Fruit fly (Drosophila melanogaster) whole organism, embryonic: ENCODE measurements around the gene CG14424.

Source experiments
- Atf6 ChIP-seq: fragments of 200-800 bp; sonication (Bioruptor generic); IDR thresholded peaks from 2 replicates; pipeline ENCODE4 v1.3.6; 2022; ENCODE audit warnings: missing biosample characterization, missing genetic modification characterization
- CG10565 ChIP-seq: fragments of 200-800 bp; sonication (Bioruptor generic); optimal IDR thresholded peaks from 3 replicates; lab custom pipeline; 2016; ENCODE audit warnings: missing biosample characterization, mild to moderate bottlenecking, missing genetic modification characterization
- CG11247 ChIP-seq: fragments of 200-800 bp; sonication (Bioruptor generic); IDR thresholded peaks from 2 replicates; pipeline ENCODE4 v1.3.6; 2022; ENCODE audit warnings: missing biosample characterization, missing genetic modification characterization
- CG12071 ChIP-seq: fragments of 200-800 bp; sonication (Bioruptor generic); optimal IDR thresholded peaks from 3 replicates; lab custom pipeline; 2018; ENCODE audit warnings: missing biosample characterization, mild to moderate bottlenecking, missing genetic modification characterization
- CG12219 ChIP-seq: fragments of 200-800 bp; sonication (Bioruptor generic); optimal IDR thresholded peaks from 3 replicates; lab custom pipeline; 2018; ENCODE audit warnings: missing biosample characterization, mild to moderate bottlenecking, missing genetic modification characterization
- CG12299 ChIP-seq: fragments of 200-800 bp; sonication (Bioruptor generic); optimal IDR thresholded peaks from 2 replicates; lab custom pipeline; 2018; ENCODE audit warnings: missing biosample characterization, mild to moderate bottlenecking, missing genetic modification characterization
- CG12942 ChIP-seq: fragments of 200-800 bp; sonication (Bioruptor generic); optimal IDR thresholded peaks from 3 replicates; lab custom pipeline; 2016; ENCODE audit warnings: missing biosample characterization, missing genetic modification characterization
- CG13123 ChIP-seq: fragments of 200-800 bp; sonication (Bioruptor generic); optimal IDR thresholded peaks from 2 replicates; lab custom pipeline; 2016; ENCODE audit warnings: missing biosample characterization, missing genetic modification characterization
- CG13624 ChIP-seq: fragments of 200-800 bp; sonication (Bioruptor generic); optimal IDR thresholded peaks from 2 replicates; lab custom pipeline; 2016; ENCODE audit warnings: missing biosample characterization, missing genetic modification characterization
- CG15011 ChIP-seq: fragments of 200-800 bp; sonication (Bioruptor generic); optimal IDR thresholded peaks from 3 replicates; lab custom pipeline; 2018; ENCODE audit warnings: missing biosample characterization, mild to moderate bottlenecking, missing genetic modification characterization
- CG1603 ChIP-seq: fragments of 200-800 bp; sonication (Bioruptor generic); optimal IDR thresholded peaks from 2 replicates; lab custom pipeline; 2019; ENCODE audit warnings: missing biosample characterization, mild to moderate bottlenecking, missing genetic modification characterization, moderate library complexity
- CG16863 ChIP-seq: fragments of 200-800 bp; sonication (Bioruptor generic); optimal IDR thresholded peaks from 3 replicates; lab custom pipeline; 2016; ENCODE audit warnings: missing biosample characterization, missing genetic modification characterization
- CG17186 ChIP-seq: fragments of 200-800 bp; sonication (Bioruptor generic); optimal IDR thresholded peaks from 3 replicates; lab custom pipeline; 2017; ENCODE audit warnings: missing biosample characterization, missing genetic modification reagents, missing genetic modification characterization
- CG17568 ChIP-seq: fragments of 200-800 bp; sonication (Bioruptor generic); optimal IDR thresholded peaks from 2 replicates; lab custom pipeline; 2018; ENCODE audit warnings: missing biosample characterization, mild to moderate bottlenecking, missing genetic modification characterization, moderate library complexity
- CG18262 ChIP-seq: fragments of 200-800 bp; optimal IDR thresholded peaks from 3 replicates; lab custom pipeline; 2019; ENCODE audit warnings: missing biosample characterization, mild to moderate bottlenecking, missing genetic modification characterization, moderate library complexity
- CG18619 ChIP-seq: fragments of 200-800 bp; sonication (Bioruptor generic); optimal IDR thresholded peaks from 3 replicates; lab custom pipeline; 2017; ENCODE audit warnings: missing biosample characterization, mild to moderate bottlenecking, missing genetic modification characterization
- CG18764 ChIP-seq: fragments of 200-800 bp; sonication (Bioruptor generic); optimal IDR thresholded peaks from 3 replicates; lab custom pipeline; 2016; ENCODE audit warnings: missing biosample characterization, missing genetic modification characterization
- CG2116 ChIP-seq: fragments of 200-800 bp; sonication (Bioruptor generic); optimal IDR thresholded peaks from 3 replicates; lab custom pipeline; 2018; ENCODE audit warnings: missing biosample characterization, mild to moderate bottlenecking, missing genetic modification characterization
- CG2129 ChIP-seq: fragments of 200-800 bp; sonication (Bioruptor generic); IDR thresholded peaks from 2 replicates; pipeline ENCODE4 v1.3.6; 2022; ENCODE audit warnings: missing biosample characterization, missing genetic modification characterization; ENCODE audit not compliant: partially characterized antibody
- CG31365 ChIP-seq: fragments of 200-800 bp; sonication (Bioruptor generic); optimal IDR thresholded peaks from 2 replicates; lab custom pipeline; 2018; ENCODE audit warnings: missing biosample characterization, mild to moderate bottlenecking, missing genetic modification characterization
- CG33213 ChIP-seq: fragments of 200-800 bp; sonication (Bioruptor generic); optimal IDR thresholded peaks from 3 replicates; lab custom pipeline; 2016; ENCODE audit warnings: missing biosample characterization, missing genetic modification characterization
- CG34422 ChIP-seq: fragments of 200-800 bp; sonication (Bioruptor generic); IDR thresholded peaks from 3 replicates; pipeline ENCODE4 v1.3.6; 2022; ENCODE audit warnings: missing biosample characterization, missing genetic modification characterization
- CG3995 ChIP-seq: fragments of 200-800 bp; sonication (Bioruptor generic); optimal IDR thresholded peaks from 3 replicates; lab custom pipeline; 2016; ENCODE audit warnings: missing biosample characterization, missing genetic modification characterization
- CG8290 ChIP-seq, 3 experiments: fragments of 200-800 bp; sonication (Bioruptor generic); optimal IDR thresholded peaks; 2 replicates each; lab custom pipeline; 2016 to 2019; ENCODE audit warnings: missing biosample characterization in 3 of 3, missing genetic modification characterization in 3 of 3, mild to moderate bottlenecking in 2 of 3, moderate library complexity in 1 of 3
- CG9817 ChIP-seq: fragments of 200-800 bp; sonication (Bioruptor generic); optimal IDR thresholded peaks from 2 replicates; lab custom pipeline; 2018; ENCODE audit warnings: missing biosample characterization, mild to moderate bottlenecking, missing genetic modification characterization, moderate library complexity
- Dref ChIP-seq: fragments of 200-800 bp; sonication (Bioruptor generic); IDR thresholded peaks from 2 replicates; pipeline ENCODE4 v1.3.6; 2022; ENCODE audit warnings: missing biosample characterization, missing genetic modification characterization
- E2f2 ChIP-seq: fragments of 200-800 bp; sonication (Bioruptor generic); IDR thresholded peaks from 2 replicates; pipeline ENCODE4 v1.3.6; 2022; ENCODE audit warnings: missing biosample characterization, missing genetic modification characterization
- Hr51 ChIP-seq, 2 experiments: fragments of 200-800 bp; sonication (Bioruptor generic); optimal IDR thresholded peaks; 2 replicates in 1 of 2; 3 replicates in 1 of 2; lab custom pipeline; 2016 to 2018; ENCODE audit warnings: missing biosample characterization in 2 of 2, missing genetic modification characterization in 2 of 2, mild to moderate bottlenecking in 1 of 2, moderate library complexity in 1 of 2
- MESR4 ChIP-seq: fragments of 200-800 bp; sonication (Bioruptor generic); optimal IDR thresholded peaks from 2 replicates; lab custom pipeline; 2018; ENCODE audit warnings: missing biosample characterization, mild to moderate bottlenecking, missing genetic modification characterization, moderate library complexity
- Med ChIP-seq: fragments of 200-800 bp; sonication (Bioruptor generic); peaks from one replicate; lab custom pipeline; 2016; ENCODE audit warnings: missing biosample characterization, missing genetic modification characterization, mild to moderate bottlenecking, inconsistent platforms, moderate library complexity
- Mes4 ChIP-seq: fragments of 200-800 bp; sonication (Bioruptor generic); optimal IDR thresholded peaks from 2 replicates; lab custom pipeline; 2016; ENCODE audit warnings: missing biosample characterization, missing genetic modification characterization
- ara ChIP-seq: fragments of 200-800 bp; sonication (Bioruptor generic); IDR thresholded peaks from 2 replicates; pipeline ENCODE4 v1.3.6; 2022; ENCODE audit warnings: missing biosample characterization, missing genetic modification characterization
- bsh ChIP-seq, 2 experiments: fragments of 200-800 bp; sonication (Bioruptor generic); optimal IDR thresholded peaks; 2 replicates each; lab custom pipeline; 2017 to 2018; ENCODE audit warnings: mild to moderate bottlenecking in 2 of 2, missing biosample characterization in 2 of 2, missing genetic modification characterization in 2 of 2, moderate library complexity in 1 of 2
- btn ChIP-seq: fragments of 200-800 bp; sonication (Bioruptor generic); optimal IDR thresholded peaks from 2 replicates; lab custom pipeline; 2016; ENCODE audit warnings: missing biosample characterization, missing genetic modification characterization
- chm ChIP-seq: fragments of 200-800 bp; sonication (Bioruptor generic); IDR thresholded peaks from 2 replicates; pipeline ENCODE4 v1.3.6; 2022; ENCODE audit warnings: missing biosample characterization, missing genetic modification characterization
- crp ChIP-seq, 2 experiments: fragments of 200-800 bp; sonication (Bioruptor generic); optimal IDR thresholded peaks; 2 replicates in 1 of 2; 3 replicates in 1 of 2; lab custom pipeline; 2017; ENCODE audit warnings: missing biosample characterization in 2 of 2, missing genetic modification characterization in 2 of 2, mild to moderate bottlenecking in 1 of 2, moderate library complexity in 1 of 2
- gfzf ChIP-seq: fragments of 200-800 bp; sonication (Bioruptor generic); optimal IDR thresholded peaks from 2 replicates; lab custom pipeline; 2016; ENCODE audit warnings: missing biosample characterization, mild to moderate bottlenecking, missing genetic modification characterization, moderate library complexity
- gsb ChIP-seq: fragments of 200-800 bp; sonication (Bioruptor generic); IDR thresholded peaks from 2 replicates; pipeline ENCODE4 v1.3.6; 2022; ENCODE audit warnings: missing biosample characterization, missing genetic modification characterization
- ken ChIP-seq: fragments of 200-800 bp; sonication (Bioruptor generic); IDR thresholded peaks from 3 replicates; pipeline ENCODE4 v1.3.6; 2022; ENCODE audit warnings: missing biosample characterization, missing genetic modification characterization
- kni ChIP-seq: fragments of 200-800 bp; sonication (Bioruptor generic); optimal IDR thresholded peaks from 3 replicates; lab custom pipeline; 2017; ENCODE audit warnings: mild to moderate bottlenecking, missing biosample characterization, missing genetic modification reagents, missing genetic modification characterization
- lov ChIP-seq, 2 experiments: fragments of 200-800 bp in 1 of 2; fragments of >200 bp in 1 of 2; sonication (Bioruptor generic) in 1 of 2; IDR thresholded peaks in 1 of 2; optimal IDR thresholded peaks in 1 of 2; 2 replicates in 1 of 2; 3 replicates in 1 of 2; pipeline versions ENCODE4 v1.3.6 to Lab custom; 2017 to 2022; ENCODE audit warnings: missing biosample characterization in 1 of 2, missing genetic modification characterization in 1 of 2
- mam ChIP-seq: fragments of 200-800 bp; sonication (Bioruptor generic); optimal IDR thresholded peaks from 3 replicates; lab custom pipeline; 2016; ENCODE audit warnings: missing biosample characterization, missing genetic modification characterization
- nmo ChIP-seq: fragments of 200-800 bp; sonication (Bioruptor generic); optimal IDR thresholded peaks from 2 replicates; lab custom pipeline; 2018; ENCODE audit warnings: missing biosample characterization, mild to moderate bottlenecking, missing genetic modification characterization, moderate library complexity
- peb ChIP-seq: fragments of 200-800 bp; sonication (Bioruptor generic); IDR thresholded peaks from 2 replicates; pipeline ENCODE4 v1.3.6; 2022; ENCODE audit warnings: missing biosample characterization, missing genetic modification characterization
- rib ChIP-seq: fragments of 200-800 bp; sonication (Bioruptor generic); IDR thresholded peaks from 2 replicates; pipeline ENCODE4 v1.3.6; 2022; ENCODE audit warnings: missing biosample characterization, missing genetic modification characterization
- sim ChIP-seq: fragments of 200-800 bp; sonication (Bioruptor generic); IDR thresholded peaks from 2 replicates; pipeline ENCODE4 v1.3.6; 2022; ENCODE audit warnings: missing biosample characterization, missing genetic modification characterization
- sima ChIP-seq: fragments of 200-800 bp; sonication (Bioruptor generic); optimal IDR thresholded peaks from 2 replicates; lab custom pipeline; 2016; ENCODE audit warnings: missing biosample characterization, missing genetic modification characterization
- sqz ChIP-seq: fragments of 200-800 bp; sonication (Bioruptor generic); optimal IDR thresholded peaks from 3 replicates; lab custom pipeline; 2018; ENCODE audit warnings: missing biosample characterization, mild to moderate bottlenecking, missing genetic modification characterization
- ssp ChIP-seq: fragments of 200-800 bp; sonication (Bioruptor generic); IDR thresholded peaks from 2 replicates; pipeline ENCODE4 v1.3.6; 2022; ENCODE audit warnings: missing biosample characterization, missing genetic modification characterization
- zen2 ChIP-seq: fragments of 200-800 bp; sonication (Bioruptor generic); IDR thresholded peaks from 3 replicates; pipeline ENCODE4 v1.3.6; 2022; ENCODE audit warnings: missing biosample characterization, missing genetic modification characterization; ENCODE audit not compliant: partially characterized antibody

Gene CG14424

DNA sequence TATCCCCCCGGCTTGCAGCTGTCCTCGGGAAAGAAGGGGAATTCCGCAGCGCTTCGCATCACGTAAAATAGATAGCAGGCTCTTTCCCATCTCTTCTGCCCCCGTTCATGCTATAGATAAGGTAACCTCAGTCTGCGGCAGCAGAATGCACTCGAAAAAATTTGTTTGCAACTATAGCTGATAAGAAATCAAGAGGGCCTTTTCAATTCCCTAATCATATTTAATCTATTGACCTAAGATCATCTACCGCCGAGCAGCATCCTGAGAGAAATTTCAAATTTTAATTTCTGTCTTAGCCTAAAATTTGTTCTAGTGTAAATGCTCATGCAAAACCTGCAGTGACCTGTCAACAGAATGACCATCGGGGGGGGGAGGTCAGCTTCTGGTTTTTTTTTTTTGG, 29.6 kb upstream of the CG14424 start (continued):
- no peak for TF ChIP-seq CG18619
- no peak for TF ChIP-seq CG12299
- no peak for TF ChIP-seq peb (GFP tag; lab: Robert Waterston, UW)
- no peak for TF ChIP-seq CG13123 (GFP tag; lab: Kevin White, UChicago)
- TF ChIP-seq E2f2 (GFP tag; lab: Robert Waterston, UW) = no peak
- TF ChIP-seq CG18262 (tag; lab: Kevin White, UChicago) = peak; percentile 1
- TF ChIP-seq CG2129 = no peak
- peak; percentile 11 for TF ChIP-seq nmo (GFP tag; lab: Kevin White, UChicago)
- no peak for TF ChIP-seq crp (GFP tag; optimal IDR thresholded peaks at IDR 0.05; lab: Kevin White, UChicago)
- TF ChIP-seq ssp (GFP tag; lab: Robert Waterston, UW) = no peak
- no peak for TF ChIP-seq btn (GFP tag; lab: Kevin White, UChicago)
- TF ChIP-seq CG33213 (GFP tag; lab: Kevin White, UChicago) = no peak
- no peak for TF ChIP-seq MESR4 (GFP tag; lab: Kevin White, UChicago)
- no peak for TF ChIP-seq CG16863
- TF ChIP-seq CG17186 (GFP tag; lab: Kevin White, UChicago) = no peak
- no peak for TF ChIP-seq CG3995 (GFP tag; lab: Kevin White, UChicago)
- TF ChIP-seq CG1603 = peak; percentile 41
- no peak for TF ChIP-seq Hr51 (GFP tag; optimal IDR thresholded peaks at IDR 0.05; lab: Kevin White, UChicago)
- no peak for TF ChIP-seq Dref (GFP tag; lab: Robert Waterston, UW)
- TF ChIP-seq mam (GFP tag; lab: Kevin White, UChicago) = no peak
- no peak for TF ChIP-seq CG12942
- TF ChIP-seq sima = no peak
- TF ChIP-seq kni (GFP tag; lab: Kevin White, UChicago) = no peak
- peak in 1 of 2 experiments; percentile 23 for TF ChIP-seq bsh (GFP tag; optimal IDR thresholded peaks at IDR 0.05; lab: Kevin White, UChicago)
- no peak for TF ChIP-seq CG17568 (GFP tag; lab: Kevin White, UChicago)
- TF ChIP-seq Atf6 (GFP tag; lab: Robert Waterston, UW) = no peak
- TF ChIP-seq chm = no peak
- TF ChIP-seq sim (GFP tag; lab: Robert Waterston, UW) = no peak
- no peak for TF ChIP-seq lov (optimal IDR thresholded peaks at IDR 0.05; lab: Kevin White, UChicago)
- TF ChIP-seq lov (GFP tag; IDR thresholded peaks at IDR 0.05; lab: Robert Waterston, UW) = no peak
- no peak for TF ChIP-seq CG15011 (GFP tag; lab: Kevin White, UChicago)
- no peak for TF ChIP-seq gfzf (GFP tag; lab: Kevin White, UChicago)
- no peak for TF ChIP-seq sqz (GFP tag; lab: Kevin White, UChicago)
- TF ChIP-seq CG9817 (tag; lab: Kevin White, UChicago) = no peak
- no peak for TF ChIP-seq Mes4 (GFP tag; lab: Kevin White, UChicago)
- no peak for TF ChIP-seq CG13624 (GFP tag; lab: Kevin White, UChicago)
- TF ChIP-seq rib (GFP tag; lab: Robert Waterston, UW) = no peak
- TF ChIP-seq Med (GFP tag; lab: Kevin White, UChicago) = peak; percentile 53
- no peak for TF ChIP-seq CG10565 (GFP tag; lab: Kevin White, UChicago)
- no peak for TF ChIP-seq CG18764 (GFP tag; lab: Kevin White, UChicago)
- no peak for TF ChIP-seq zen2 (GFP tag; lab: Robert Waterston, UW)
- TF ChIP-seq ara (GFP tag; lab: Robert Waterston, UW) = 0 out of 2 replicates have a peak, but pooled peaks have one; percentile 29
- TF ChIP-seq CG8290 (GFP tag; optimal IDR thresholded peaks at IDR 0.05; lab: Kevin White, UChicago) = no peak
- TF ChIP-seq CG8290 (tag; optimal IDR thresholded peaks at IDR 0.05; lab: Kevin White, UChicago) = peak in 1 of 2 experiments; percentile 4
- TF ChIP-seq CG12219 = no peak
- no peak for TF ChIP-seq ken
- TF ChIP-seq CG12071 (GFP tag; lab: Kevin White, UChicago) = no peak
- no peak for TF ChIP-seq gsb
- TF ChIP-seq CG34422 (GFP tag; lab: Robert Waterston, UW) = no peak
- no peak for TF ChIP-seq CG11247 (GFP tag; lab: Robert Waterston, UW)
- TF ChIP-seq CG31365 (tag; lab: Kevin White, UChicago) = no peak
- TF ChIP-seq CG2116 = no peak
